Fruit fly (Drosophila melanogaster) whole organism, embryonic: ENCODE data around the gene Pvr.

Experiments
- CG12391 ChIP-seq: fragments of 200-800 bp; sonication (Bioruptor generic); optimal IDR thresholded peaks from 3 replicates; lab custom pipeline; 2018; ENCODE audit warnings: missing biosample characterization, mild to moderate bottlenecking, missing genetic modification characterization, moderate library complexity
- CG12744 ChIP-seq: fragments of 200-800 bp; sonication (Bioruptor generic); optimal IDR thresholded peaks from 2 replicates; lab custom pipeline; 2016; ENCODE audit warnings: missing biosample characterization, missing genetic modification characterization
- CG12769 ChIP-seq: fragments of 200-800 bp; sonication (Bioruptor generic); optimal IDR thresholded peaks from 2 replicates; lab custom pipeline; 2019; ENCODE audit warnings: missing biosample characterization, mild to moderate bottlenecking, missing genetic modification characterization, moderate library complexity
- CG13287 ChIP-seq: fragments of 200-800 bp; sonication (Bioruptor generic); IDR thresholded peaks from 2 replicates; pipeline ENCODE4 v1.3.6; 2022; ENCODE audit warnings: missing biosample characterization, missing genetic modification characterization; ENCODE audit not compliant: partially characterized antibody
- CG15269 ChIP-seq: fragments of 200-800 bp; sonication (Bioruptor generic); optimal IDR thresholded peaks from 2 replicates; lab custom pipeline; 2018; ENCODE audit warnings: missing biosample characterization, mild to moderate bottlenecking, missing genetic modification characterization, moderate library complexity
- CG15479 ChIP-seq: fragments of 200-800 bp; sonication (Bioruptor generic); optimal IDR thresholded peaks from 3 replicates; lab custom pipeline; 2019; ENCODE audit warnings: missing biosample characterization, mild to moderate bottlenecking, missing genetic modification characterization, moderate library complexity
- CG15696 ChIP-seq: fragments of 200-800 bp; sonication (Bioruptor generic); optimal IDR thresholded peaks from 2 replicates; lab custom pipeline; 2019; ENCODE audit warnings: missing biosample characterization, mild to moderate bottlenecking, missing genetic modification characterization, moderate library complexity
- CG31224 ChIP-seq: fragments of 200-800 bp; sonication (Bioruptor generic); IDR thresholded peaks from 2 replicates; pipeline ENCODE4 v1.3.6; 2022; ENCODE audit warnings: missing biosample characterization, missing genetic modification characterization
- CG3163 ChIP-seq: fragments of 200-800 bp; sonication (Bioruptor generic); optimal IDR thresholded peaks from 3 replicates; lab custom pipeline; 2016; ENCODE audit warnings: missing biosample characterization, missing genetic modification characterization
- CG3281 ChIP-seq: fragments of 200-800 bp; sonication (Bioruptor generic); optimal IDR thresholded peaks from 3 replicates; lab custom pipeline; 2017; ENCODE audit warnings: missing biosample characterization, mild to moderate bottlenecking, missing genetic modification characterization
- CG4360 ChIP-seq: fragments of 200-800 bp; sonication (Bioruptor generic); IDR thresholded peaks from 2 replicates; pipeline ENCODE4 v1.3.6; 2022; ENCODE audit warnings: missing biosample characterization, missing genetic modification characterization
- CG4730 ChIP-seq: fragments of 200-800 bp; sonication (Bioruptor generic); IDR thresholded peaks from 2 replicates; pipeline ENCODE4 v1.3.6; 2022; ENCODE audit warnings: missing biosample characterization, missing genetic modification characterization
- CG6175 ChIP-seq: fragments of 200-800 bp; sonication (Bioruptor generic); IDR thresholded peaks from 3 replicates; pipeline ENCODE4 v1.3.6; 2022; ENCODE audit warnings: missing biosample characterization, missing genetic modification characterization
- CG6813 ChIP-seq: fragments of 200-800 bp; sonication (Bioruptor generic); optimal IDR thresholded peaks from 2 replicates; lab custom pipeline; 2017; ENCODE audit warnings: missing biosample characterization, missing genetic modification characterization, mild to moderate bottlenecking, moderate library complexity, missing genetic modification reagents
- CG7745 ChIP-seq: fragments of 200-800 bp; sonication (Bioruptor generic); optimal IDR thresholded peaks from 2 replicates; lab custom pipeline; 2018; ENCODE audit warnings: missing biosample characterization, mild to moderate bottlenecking, missing genetic modification characterization, moderate library complexity
- CG8359 ChIP-seq: fragments of 200-800 bp; sonication (Bioruptor generic); optimal IDR thresholded peaks from 2 replicates; lab custom pipeline; 2017; ENCODE audit warnings: missing biosample characterization, mild to moderate bottlenecking, missing genetic modification characterization, borderline replicate concordance
- Deaf1 ChIP-seq: fragments of 200-800 bp; optimal IDR thresholded peaks from 3 replicates; lab custom pipeline; 2019; ENCODE audit warnings: missing biosample characterization, mild to moderate bottlenecking, missing genetic modification characterization, moderate library complexity
- Drgx ChIP-seq: fragments of 200-800 bp; sonication (Bioruptor generic); IDR thresholded peaks from 2 replicates; pipeline ENCODE4 v1.3.6; 2022; ENCODE audit warnings: missing biosample characterization, missing genetic modification characterization
- HLHmδ ChIP-seq: fragments of 200-800 bp; sonication (Bioruptor generic); optimal IDR thresholded peaks from 2 replicates; lab custom pipeline; 2018; ENCODE audit warnings: missing biosample characterization, mild to moderate bottlenecking, missing genetic modification characterization, moderate library complexity
- Hr78 ChIP-seq, 2 experiments: fragments of 200-800 bp in 1 of 2; fragments of >200 bp in 1 of 2; sonication (Bioruptor generic) in 1 of 2; optimal IDR thresholded peaks; 2 replicates each; lab custom pipeline; 2017 to 2019; ENCODE audit warnings: missing biosample characterization in 2 of 2, missing genetic modification characterization in 2 of 2, mild to moderate bottlenecking in 1 of 2, moderate library complexity in 1 of 2
- Jarid2 ChIP-seq: fragments of 200-800 bp; sonication (Bioruptor generic); optimal IDR thresholded peaks from 3 replicates; lab custom pipeline; 2017; ENCODE audit warnings: mild to moderate bottlenecking, missing biosample characterization, missing genetic modification reagents, missing genetic modification characterization
- Scr ChIP-seq: fragments of 200-800 bp; sonication (Bioruptor generic); IDR thresholded peaks from 2 replicates; pipeline ENCODE4 v1.3.6; 2022; ENCODE audit warnings: missing biosample characterization, missing genetic modification characterization; ENCODE audit not compliant: partially characterized antibody
- Sox100B ChIP-seq: fragments of 200-800 bp; sonication (Bioruptor generic); optimal IDR thresholded peaks from 3 replicates; lab custom pipeline; 2018; ENCODE audit warnings: missing biosample characterization, mild to moderate bottlenecking, missing genetic modification characterization
- Sry-δ ChIP-seq: fragments of 200-800 bp; sonication (Bioruptor generic); optimal IDR thresholded peaks from 2 replicates; lab custom pipeline; 2016; ENCODE audit warnings: missing biosample characterization, missing genetic modification characterization
- Trl ChIP-seq, 3 experiments: fragments of >200 bp in 2 of 3; fragments of 200-800 bp in 1 of 3; sonication (Bioruptor generic) in 1 of 3; optimal IDR thresholded peaks; 2 replicates in 1 of 3; 3 replicates in 2 of 3; lab custom pipeline; 2016 to 2017; ENCODE audit warnings: missing biosample characterization in 1 of 3, missing genetic modification characterization in 1 of 3
- abd-A ChIP-seq: fragments of 200-800 bp; sonication (Bioruptor generic); optimal IDR thresholded peaks from 3 replicates; lab custom pipeline; 2019; ENCODE audit warnings: missing biosample characterization, mild to moderate bottlenecking, missing genetic modification characterization, moderate library complexity
- ac ChIP-seq: fragments of 200-800 bp; sonication (Bioruptor generic); optimal IDR thresholded peaks from 3 replicates; lab custom pipeline; 2017; ENCODE audit warnings: missing biosample characterization, mild to moderate bottlenecking, missing genetic modification characterization
- cg ChIP-seq: fragments of 200-800 bp; sonication (Bioruptor generic); optimal IDR thresholded peaks from 3 replicates; lab custom pipeline; 2019; ENCODE audit warnings: missing biosample characterization, mild to moderate bottlenecking, missing genetic modification characterization, moderate library complexity
- chinmo ChIP-seq: fragments of 200-800 bp; sonication (Bioruptor generic); IDR thresholded peaks from 4 replicates; pipeline ENCODE4 v1.3.6; 2022; ENCODE audit warnings: missing biosample characterization, missing genetic modification characterization; ENCODE audit not compliant: partially characterized antibody
- chm ChIP-seq: fragments of 200-800 bp; sonication (Bioruptor generic); IDR thresholded peaks from 2 replicates; pipeline ENCODE4 v1.3.6; 2022; ENCODE audit warnings: missing biosample characterization, missing genetic modification characterization
- gcm ChIP-seq: fragments of 200-800 bp; sonication (Bioruptor generic); optimal IDR thresholded peaks from 2 replicates; lab custom pipeline; 2019; ENCODE audit warnings: missing biosample characterization, mild to moderate bottlenecking, missing genetic modification characterization, moderate library complexity
- grn ChIP-seq: fragments of 200-800 bp; sonication (Bioruptor generic); optimal IDR thresholded peaks from 3 replicates; lab custom pipeline; 2017; ENCODE audit warnings: missing biosample characterization, missing genetic modification characterization
- h ChIP-seq: fragments of >200 bp; optimal IDR thresholded peaks from 2 replicates; lab custom pipeline; 2017
- her ChIP-seq: fragments of 200-800 bp; sonication (Bioruptor generic); optimal IDR thresholded peaks from 2 replicates; lab custom pipeline; 2016; ENCODE audit warnings: missing biosample characterization, missing genetic modification characterization
- insv ChIP-seq, 2 experiments: fragments of 200-800 bp; sonication (Bioruptor generic); optimal IDR thresholded peaks; 3 replicates each; lab custom pipeline; 2016 to 2018; ENCODE audit warnings: missing biosample characterization in 2 of 2, missing genetic modification characterization in 2 of 2
- kni ChIP-seq: fragments of 200-800 bp; sonication (Bioruptor generic); optimal IDR thresholded peaks from 3 replicates; lab custom pipeline; 2017; ENCODE audit warnings: mild to moderate bottlenecking, missing biosample characterization, missing genetic modification reagents, missing genetic modification characterization
- lbe ChIP-seq: fragments of 200-800 bp; sonication (Bioruptor generic); optimal IDR thresholded peaks from 2 replicates; lab custom pipeline; 2016; ENCODE audit warnings: missing biosample characterization, mild to moderate bottlenecking, missing genetic modification characterization
- pita ChIP-seq: fragments of 200-800 bp; sonication (Bioruptor generic); optimal IDR thresholded peaks from 2 replicates; lab custom pipeline; 2017; ENCODE audit warnings: missing biosample characterization, mild to moderate bottlenecking, missing genetic modification characterization
- pros ChIP-seq: fragments of 200-800 bp; sonication (Bioruptor generic); optimal IDR thresholded peaks from 3 replicates; lab custom pipeline; 2019; ENCODE audit warnings: missing biosample characterization, mild to moderate bottlenecking, missing genetic modification characterization, moderate library complexity
- sens-2 ChIP-seq: fragments of 200-800 bp; sonication (Bioruptor generic); IDR thresholded peaks from 2 replicates; pipeline ENCODE4 v1.3.6; 2022; ENCODE audit warnings: missing biosample characterization, missing genetic modification characterization
- so ChIP-seq: fragments of 200-800 bp; sonication (Bioruptor generic); IDR thresholded peaks from 3 replicates; pipeline ENCODE4 v1.3.6; 2022; ENCODE audit warnings: missing biosample characterization, missing genetic modification characterization
- sqz ChIP-seq: fragments of 200-800 bp; sonication (Bioruptor generic); optimal IDR thresholded peaks from 3 replicates; lab custom pipeline; 2018; ENCODE audit warnings: missing biosample characterization, mild to moderate bottlenecking, missing genetic modification characterization
- tgo ChIP-seq: fragments of 200-800 bp; sonication (Bioruptor generic); IDR thresholded peaks from 3 replicates; pipeline ENCODE4 v1.3.6; 2022; ENCODE audit warnings: missing biosample characterization, missing genetic modification characterization
- trem ChIP-seq: fragments of 200-800 bp; optimal IDR thresholded peaks from 3 replicates; lab custom pipeline; 2019; ENCODE audit warnings: missing biosample characterization, mild to moderate bottlenecking, missing genetic modification characterization, moderate library complexity
- twi ChIP-seq: fragments of 200-800 bp; optimal IDR thresholded peaks from 2 replicates; lab custom pipeline; 2019; ENCODE audit warnings: missing biosample characterization, mild to moderate bottlenecking, missing genetic modification characterization, moderate library complexity
- unpg ChIP-seq: fragments of 200-800 bp; sonication (Bioruptor generic); optimal IDR thresholded peaks from 3 replicates; lab custom pipeline; 2018; ENCODE audit warnings: missing biosample characterization, mild to moderate bottlenecking, missing genetic modification characterization, moderate library complexity

The Pvr gene

DNA sequence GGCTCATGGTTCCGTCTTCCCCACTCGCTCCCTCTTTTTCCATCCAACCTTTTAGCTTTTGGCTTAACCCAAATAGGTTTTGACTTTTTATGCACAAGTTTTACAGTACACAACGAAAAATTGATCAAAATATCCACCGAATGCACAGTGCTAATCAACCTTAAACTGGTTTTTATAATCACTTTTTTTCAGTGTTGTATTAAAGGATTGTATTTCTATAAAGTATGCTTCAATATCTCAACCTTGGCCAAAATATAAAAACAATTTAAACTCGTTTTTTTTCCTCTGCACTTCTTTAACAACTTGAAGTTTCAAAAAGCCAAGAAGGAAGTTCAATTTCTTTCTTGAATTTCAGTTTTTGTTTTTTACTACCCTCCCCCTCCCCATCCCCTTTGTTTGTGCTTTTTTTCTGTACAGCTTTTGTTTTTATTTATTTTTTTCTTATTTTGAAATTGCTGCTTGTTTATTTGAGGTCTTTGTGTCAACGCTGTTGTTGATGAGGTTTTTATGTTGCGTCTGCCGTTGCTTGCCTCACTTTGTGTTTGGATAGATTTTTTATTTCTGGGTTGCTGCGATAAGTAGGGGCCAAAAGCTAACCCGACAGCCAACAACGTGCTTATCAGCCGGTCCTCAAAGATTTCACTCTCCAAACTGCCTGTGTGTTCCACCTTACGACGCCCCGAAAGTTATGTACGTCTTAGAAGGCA is 45.4 kb upstream of the Pvr start (continued):
- TF ChIP-seq CG15269 (tag; lab: Kevin White, UChicago) = no peak
- no peak for TF ChIP-seq CG7745 (tag; lab: Kevin White, UChicago)
- TF ChIP-seq CG3281 = peak; percentile 9
- TF ChIP-seq Sox100B = no peak
- TF ChIP-seq Jarid2 = no peak
- no peak for TF ChIP-seq her (GFP tag; lab: Kevin White, UChicago)
- TF ChIP-seq unpg = peak; percentile 38
- peak; percentile 17 for TF ChIP-seq CG12391 (tag; lab: Kevin White, UChicago)
- no peak for TF ChIP-seq so (GFP tag; lab: Robert Waterston, UW)
- TF ChIP-seq CG8359 (GFP tag; lab: Kevin White, UChicago) = no peak
- TF ChIP-seq, all 482 proteins: peak for 64

DNA sequence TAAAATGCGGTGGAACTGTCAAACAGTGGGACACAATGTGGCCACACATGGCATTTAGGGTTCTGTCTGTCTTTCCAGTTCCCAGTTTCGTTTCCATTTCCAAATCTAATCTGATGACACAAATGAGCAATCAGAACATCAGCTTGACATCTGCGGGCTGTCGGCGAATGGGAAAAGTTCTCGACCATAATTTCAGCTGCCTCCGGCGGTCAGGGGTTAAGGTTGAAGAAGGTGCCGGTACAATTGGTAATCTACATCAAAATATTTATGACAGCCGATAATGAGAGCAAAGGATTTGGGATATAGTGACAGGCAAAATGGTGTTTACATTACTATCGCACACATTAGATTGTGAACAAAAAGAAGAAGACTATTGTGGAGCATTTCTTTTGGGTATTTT is 42.2 kb upstream of the Pvr start:
- TF ChIP-seq abd-A (tag; lab: Kevin White, UChicago) (peak; percentile 8), insv (GFP tag; optimal IDR thresholded peaks at IDR 0.05; lab: Kevin White, UChicago) (peak in 1 of 2 experiments; percentile 50), pros (peak; percentile 71), Scr (no peak), sens-2 (GFP tag; lab: Robert Waterston, UW) (0 out of 2 replicates have a peak, but pooled peaks have one; percentile 25), ac (GFP tag; lab: Kevin White, UChicago) (peak; percentile 67), CG31224 (GFP tag; lab: Robert Waterston, UW) (no peak), CG4730 (GFP tag; lab: Robert Waterston, UW) (no peak), h (lab: Kevin White, UChicago) (no peak), gcm (GFP tag; lab: Kevin White, UChicago) (peak; percentile 69), grn (GFP tag; lab: Kevin White, UChicago) (peak; percentile 89), CG15479 (GFP tag; lab: Kevin White, UChicago) (peak; percentile 74), trem (no peak), Hr78 (GFP tag; optimal IDR thresholded peaks at IDR 0.05; lab: Kevin White, UChicago) (peak in 1 of 2 experiments; percentile 84), kni (peak; percentile 11), twi (tag; lab: Kevin White, UChicago) (peak; percentile 85), CG6813 (GFP tag; lab: Kevin White, UChicago) (no peak)

DNA sequence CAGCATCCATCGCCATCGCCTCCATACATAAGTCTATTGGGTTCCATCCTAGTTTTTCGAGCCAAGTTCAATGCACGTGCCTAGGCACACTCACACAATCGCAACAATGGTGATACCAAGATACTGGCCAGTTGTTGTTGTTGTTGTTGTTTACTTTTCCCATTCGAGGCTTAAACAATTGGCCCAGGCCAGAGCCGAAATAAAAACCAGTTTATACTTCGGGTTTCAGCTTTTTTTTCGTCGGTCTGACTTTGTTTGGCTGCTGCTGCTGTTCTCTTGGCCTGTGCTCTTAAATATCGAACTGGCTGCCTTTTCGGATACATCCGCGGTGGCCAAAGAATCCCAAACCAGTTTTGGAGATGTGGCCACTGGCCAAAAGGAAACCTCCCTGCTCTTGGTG is 40.5 kb upstream of the Pvr start:
- TF ChIP-seq Drgx (GFP tag; lab: Robert Waterston, UW) = 0 out of 2 replicates have a peak, but pooled peaks have one; percentile 5
- 0 out of 3 replicates have a peak, but pooled peaks have one; percentile 5 for TF ChIP-seq tgo (GFP tag; lab: Robert Waterston, UW)
- TF ChIP-seq chinmo (GFP tag; lab: Robert Waterston, UW) = peak; percentile 95
- TF ChIP-seq Deaf1 (tag; lab: Kevin White, UChicago) = peak; percentile 84
- peak; percentile 88 for TF ChIP-seq kni
- TF ChIP-seq Trl (optimal IDR thresholded peaks at IDR 0.05; lab: Kevin White, UChicago) = peak; percentile 5 to 6
- TF ChIP-seq Trl (GFP tag; optimal IDR thresholded peaks at IDR 0.05; lab: Kevin White, UChicago) = no peak
- TF ChIP-seq abd-A (tag; lab: Kevin White, UChicago) = peak; percentile 2
- TF ChIP-seq chm (GFP tag; lab: Robert Waterston, UW) = 0 out of 2 replicates have a peak, but pooled peaks have one; percentile 11
- no peak for TF ChIP-seq pita (GFP tag; lab: Kevin White, UChicago)
- peak; percentile 44 for TF ChIP-seq CG12769
- no peak for TF ChIP-seq CG12744 (GFP tag; lab: Kevin White, UChicago)
- no peak for TF ChIP-seq CG15696 (tag; lab: Kevin White, UChicago)
- peak; percentile 15; the same call in 1 of the 2 replicates for TF ChIP-seq CG13287 (GFP tag; lab: Robert Waterston, UW)
- TF ChIP-seq CG3163 = peak; percentile 87
- peak; percentile 93 for TF ChIP-seq CG4360 (GFP tag; lab: Robert Waterston, UW)
- TF ChIP-seq HLHmδ (GFP tag; lab: Kevin White, UChicago) = peak; percentile 25
- 0 out of 3 replicates have a peak, but pooled peaks have one; percentile 26 for TF ChIP-seq CG6175 (GFP tag; lab: Robert Waterston, UW)
- peak; percentile 21 for TF ChIP-seq lbe (GFP tag; lab: Kevin White, UChicago)
- peak; percentile 59 for TF ChIP-seq cg (GFP tag; lab: Kevin White, UChicago)
- no peak for TF ChIP-seq Sry-δ (GFP tag; lab: Kevin White, UChicago)
- TF ChIP-seq sqz (GFP tag; lab: Kevin White, UChicago) = peak; percentile 58
